Worm (Caenorhabditis elegans) whole organism, L3 larva: ENCODE results near the gene cgh-1.
"Not testable (repeated sequence)": the region's sequence is repeated elsewhere in the genome, so short reads cannot be mapped to it uniquely, and the experiment has no call there.

Experiments
- R02D3.7 ChIP-seq: fragments of 150-350 bp; optimal IDR thresholded peaks from 2 replicates; lab custom pipeline; 2014; ENCODE audit warnings: missing biosample characterization, missing genetic modification characterization
- ZK546.5 ChIP-seq: sonication (generic microtip); optimal IDR thresholded peaks from 2 replicates; lab custom pipeline; 2017; ENCODE audit warnings: missing biosample characterization, missing genetic modification characterization
- aly-2 ChIP-seq: fragments of 150-350 bp; optimal IDR thresholded peaks from 2 replicates; lab custom pipeline; 2014; ENCODE audit warnings: missing biosample characterization, missing genetic modification characterization
- ama-1 ChIP-seq: fragments of 150-350 bp; optimal IDR thresholded peaks from 2 replicates; lab custom pipeline; 2018
- ceh-16 ChIP-seq: sonication (generic microtip); optimal IDR thresholded peaks from 2 replicates; lab custom pipeline; 2017; ENCODE audit warnings: missing biosample characterization, missing genetic modification characterization
- ceh-28 ChIP-seq: fragments of 150-350 bp; optimal IDR thresholded peaks from 2 replicates; lab custom pipeline; 2014; ENCODE audit warnings: missing biosample characterization, missing genetic modification reagents, missing genetic modification characterization
- ceh-82 ChIP-seq: fragments of 150-350 bp; optimal IDR thresholded peaks from 2 replicates; lab custom pipeline; 2014; ENCODE audit warnings: missing biosample characterization, missing genetic modification characterization
- ceh-9 ChIP-seq: sonication (generic microtip); optimal IDR thresholded peaks from 2 replicates; lab custom pipeline; 2018; ENCODE audit warnings: missing biosample characterization, missing genetic modification characterization
- daf-12 ChIP-seq: fragments of 150-350 bp; optimal IDR thresholded peaks from 2 replicates; lab custom pipeline; 2014; ENCODE audit warnings: missing biosample characterization, missing genetic modification reagents, missing genetic modification characterization
- egl-27 ChIP-seq: sonication (generic microtip); optimal IDR thresholded peaks from 4 replicates; lab custom pipeline; 2017; ENCODE audit warnings: missing biosample characterization, missing genetic modification reagents, missing genetic modification characterization
- egl-5 ChIP-seq: fragments of 150-350 bp; optimal IDR thresholded peaks from 2 replicates; lab custom pipeline; 2017; ENCODE audit warnings: missing biosample characterization, missing genetic modification reagents, missing genetic modification characterization, inconsistent platforms
- elt-1 ChIP-seq: fragments of 150-350 bp; optimal IDR thresholded peaks from 2 replicates; lab custom pipeline; 2014; ENCODE audit warnings: missing biosample characterization, missing genetic modification characterization
- elt-2 ChIP-seq: sonication (generic microtip); optimal IDR thresholded peaks from 2 replicates; lab custom pipeline; 2016; ENCODE audit warnings: missing genetic modification reagents, mild to moderate bottlenecking, missing genetic modification characterization, missing compliant biosample characterization
- elt-3 ChIP-seq, 3 experiments: fragments of 150-350 bp in 1 of 3; sonication (generic microtip) in 2 of 3; optimal IDR thresholded peaks; 2 replicates in 2 of 3; 4 replicates in 1 of 3; lab custom pipeline; 2014 to 2017; ENCODE audit warnings: missing biosample characterization in 3 of 3, missing genetic modification characterization in 3 of 3
- eor-1 ChIP-seq, 2 experiments: fragments of 150-350 bp; optimal IDR thresholded peaks; 2 replicates each; lab custom pipeline; 2014 to 2018; ENCODE audit warnings: missing biosample characterization in 2 of 2, missing genetic modification characterization in 2 of 2
- fkh-10 ChIP-seq: sonication (generic microtip); optimal IDR thresholded peaks from 2 replicates; lab custom pipeline; 2017; ENCODE audit warnings: missing biosample characterization, missing genetic modification reagents, missing genetic modification characterization
- fkh-2 ChIP-seq: fragments of 150-350 bp; optimal IDR thresholded peaks from 2 replicates; lab custom pipeline; 2014; ENCODE audit warnings: missing biosample characterization, missing genetic modification reagents, missing genetic modification characterization
- fos-1 ChIP-seq: fragments of 150-350 bp; optimal IDR thresholded peaks from 2 replicates; lab custom pipeline; 2014; ENCODE audit warnings: missing biosample characterization, missing genetic modification characterization
- hmg-11 ChIP-seq: sonication (generic microtip); optimal IDR thresholded peaks from 2 replicates; lab custom pipeline; 2016; ENCODE audit warnings: missing genetic modification characterization, missing compliant biosample characterization
- jun-1 ChIP-seq: fragments of 150-350 bp; optimal IDR thresholded peaks from 2 replicates; lab custom pipeline; 2014; ENCODE audit warnings: missing biosample characterization, missing genetic modification reagents, missing genetic modification characterization
- lin-15B ChIP-seq: fragments of 150-350 bp; optimal IDR thresholded peaks from 2 replicates; lab custom pipeline; 2014; ENCODE audit warnings: missing biosample characterization, missing genetic modification characterization
- lin-39 ChIP-seq: fragments of 150-350 bp; optimal IDR thresholded peaks from 2 replicates; lab custom pipeline; 2018; ENCODE audit warnings: missing biosample characterization, missing genetic modification reagents, missing genetic modification characterization
- lsy-12 ChIP-seq: sonication (generic microtip); optimal IDR thresholded peaks from 2 replicates; lab custom pipeline; 2016; ENCODE audit warnings: mild to moderate bottlenecking, missing genetic modification characterization, missing compliant biosample characterization
- mdl-1 ChIP-seq: fragments of 150-350 bp; optimal IDR thresholded peaks from 2 replicates; lab custom pipeline; 2014; ENCODE audit warnings: missing biosample characterization, missing genetic modification characterization
- mml-1 ChIP-seq: fragments of 150-350 bp; sonication (generic microtip); optimal IDR thresholded peaks from 3 replicates; lab custom pipeline; 2014; ENCODE audit warnings: missing biosample characterization, missing genetic modification characterization
- nfya-1 ChIP-seq: sonication (generic microtip); optimal IDR thresholded peaks from 2 replicates; lab custom pipeline; 2017; ENCODE audit warnings: missing genetic modification characterization, mild to moderate bottlenecking, missing compliant biosample characterization, antibody characterized with exemption, moderate library complexity; ENCODE audit not compliant: insufficient read depth
- nhr-11 ChIP-seq: fragments of 150-350 bp; optimal IDR thresholded peaks from 2 replicates; lab custom pipeline; 2014; ENCODE audit warnings: missing biosample characterization, missing genetic modification characterization
- nhr-12 ChIP-seq: fragments of 150-350 bp; optimal IDR thresholded peaks from 2 replicates; lab custom pipeline; 2014; ENCODE audit warnings: missing biosample characterization, missing genetic modification characterization
- nhr-23 ChIP-seq: fragments of 150-350 bp; optimal IDR thresholded peaks from 2 replicates; lab custom pipeline; 2014; ENCODE audit warnings: missing biosample characterization, missing genetic modification reagents, missing genetic modification characterization
- nhr-237 ChIP-seq: fragments of 150-350 bp; optimal IDR thresholded peaks from 2 replicates; lab custom pipeline; 2014; ENCODE audit warnings: missing biosample characterization, missing genetic modification characterization
- nhr-25 ChIP-seq: sonication (generic microtip); optimal IDR thresholded peaks from 2 replicates; lab custom pipeline; 2017; ENCODE audit warnings: missing biosample characterization, missing genetic modification characterization
- nhr-28 ChIP-seq: fragments of 150-350 bp; optimal IDR thresholded peaks from 2 replicates; lab custom pipeline; 2014; ENCODE audit warnings: missing biosample characterization, missing genetic modification characterization
- nhr-43 ChIP-seq: sonication (generic microtip); optimal IDR thresholded peaks from 2 replicates; lab custom pipeline; 2016; ENCODE audit warnings: mild to moderate bottlenecking, missing genetic modification characterization, missing compliant biosample characterization; ENCODE audit not compliant: poor library complexity, severe bottlenecking
- nhr-67 ChIP-seq: fragments of 150-350 bp; optimal IDR thresholded peaks from 2 replicates; lab custom pipeline; 2014; ENCODE audit warnings: missing biosample characterization, missing genetic modification characterization
- nhr-76 ChIP-seq: fragments of 150-350 bp; sonication (generic microtip); optimal IDR thresholded peaks from 5 replicates; lab custom pipeline; 2014; ENCODE audit warnings: missing biosample characterization, missing genetic modification characterization
- nhr-77 ChIP-seq: fragments of 150-350 bp; optimal IDR thresholded peaks from 2 replicates; lab custom pipeline; 2014; ENCODE audit warnings: missing biosample characterization, missing genetic modification characterization
- pha-4 ChIP-seq: fragments of 150-350 bp; optimal IDR thresholded peaks from 2 replicates; lab custom pipeline; 2014; ENCODE audit warnings: missing biosample characterization, missing genetic modification reagents, missing genetic modification characterization
- pqm-1 ChIP-seq: fragments of 150-350 bp; optimal IDR thresholded peaks from 2 replicates; lab custom pipeline; 2017; ENCODE audit warnings: missing biosample characterization, missing genetic modification characterization, inconsistent platforms
- sea-2 ChIP-seq: fragments of 150-350 bp; sonication (generic microtip); optimal IDR thresholded peaks from 4 replicates; lab custom pipeline; 2014; ENCODE audit warnings: missing biosample characterization, missing genetic modification reagents, missing genetic modification characterization
- skn-1 ChIP-seq: fragments of 150-350 bp; optimal IDR thresholded peaks from 2 replicates; lab custom pipeline; 2014; ENCODE audit warnings: missing biosample characterization, missing genetic modification characterization
- snpc-4 ChIP-seq: fragments of 150-350 bp; optimal IDR thresholded peaks from 2 replicates; lab custom pipeline; 2014; ENCODE audit warnings: missing biosample characterization, missing genetic modification characterization
- tbx-2 ChIP-seq: sonication (generic microtip); optimal IDR thresholded peaks from 2 replicates; lab custom pipeline; 2016; ENCODE audit warnings: mild to moderate bottlenecking, missing genetic modification characterization, missing compliant biosample characterization
- unc-39 ChIP-seq: sonication (generic microtip); optimal IDR thresholded peaks from 4 replicates; lab custom pipeline; 2017; ENCODE audit warnings: missing biosample characterization, missing genetic modification characterization
- unc-62 ChIP-seq: fragments of 150-350 bp; sonication (generic microtip); optimal IDR thresholded peaks from 4 replicates; lab custom pipeline; 2014; ENCODE audit warnings: missing biosample characterization, missing genetic modification reagents, missing genetic modification characterization
- zag-1 ChIP-seq: fragments of 150-350 bp; optimal IDR thresholded peaks from 2 replicates; lab custom pipeline; 2014; ENCODE audit warnings: missing biosample characterization, missing genetic modification characterization
- ztf-11 ChIP-seq: fragments of 150-350 bp; optimal IDR thresholded peaks from 2 replicates; lab custom pipeline; 2014; ENCODE audit warnings: missing biosample characterization, missing genetic modification characterization
- ztf-4 ChIP-seq: fragments of 150-350 bp; optimal IDR thresholded peaks from 2 replicates; lab custom pipeline; 2014; ENCODE audit warnings: missing biosample characterization, missing genetic modification characterization

The cgh-1 gene

ce11 chrIII:7468980-7469379 is 28.7 kb downstream of the cgh-1 start, which contains the start of gene H14A12.5:
Gene H14A12.5, minus strand, starts transcription at chrIII:7469080.
- not testable (repeated sequence) for TF ChIP-seq unc-62 (GFP tag; lab: Kevin White, UChicago); ceh-16; ztf-11 (tag; lab: Kevin White, UChicago)

ce11 chrIII:7465347-7465746 is 32.3 kb downstream of the cgh-1 start, which contains the start of gene fum-1:
Gene fum-1, plus strand, starts transcription at chrIII:7465605.
- TF ChIP-seq unc-62 (GFP tag; lab: Kevin White, UChicago): no peak
- TF ChIP-seq nhr-25 (tag; lab: Kevin White, UChicago): peak; percentile 75
- TF ChIP-seq pqm-1: no peak
- peak; percentile 53 for TF ChIP-seq lin-15B (tag; lab: Kevin White, UChicago)
- TF ChIP-seq ceh-16: no peak
- TF ChIP-seq elt-1: peak; percentile 18
- no peak for TF ChIP-seq nhr-11
- TF ChIP-seq nhr-77: no peak
- no peak for TF ChIP-seq elt-3 (tag; optimal IDR thresholded peaks at IDR 0.05; lab: Kevin White, UChicago)
- TF ChIP-seq nfya-1 (tag; lab: Kevin White, UChicago): peak; percentile 50
- peak; percentile 45 for TF ChIP-seq elt-2 (tag; lab: Kevin White, UChicago)
- TF ChIP-seq egl-27: no peak
- TF ChIP-seq R02D3.7 (tag; lab: Kevin White, UChicago): no peak
- TF ChIP-seq nhr-28: no peak
- no peak for TF ChIP-seq fkh-10 (GFP tag; lab: Kevin White, UChicago)
- TF ChIP-seq ama-1 (lab: Kevin White, UChicago): peak; percentile 79
- peak; percentile 79 for TF ChIP-seq pha-4 (tag; lab: Kevin White, UChicago)
- no peak for TF ChIP-seq fos-1 (tag; lab: Kevin White, UChicago)
- TF ChIP-seq hmg-11 (tag; lab: Kevin White, UChicago): peak; percentile 21
- TF ChIP-seq nhr-43 (tag; lab: Kevin White, UChicago): peak; percentile 48
- no peak for TF ChIP-seq mml-1 (tag; lab: Kevin White, UChicago)
- no peak for TF ChIP-seq unc-39 (tag; lab: Kevin White, UChicago)
- TF ChIP-seq ZK546.5 (tag; lab: Kevin White, UChicago): no peak
- TF ChIP-seq ceh-28: no peak
- TF ChIP-seq eor-1 (tag; optimal IDR thresholded peaks at IDR 0.05; lab: Kevin White, UChicago): no peak
- no peak for TF ChIP-seq nhr-12 (tag; lab: Kevin White, UChicago)
- TF ChIP-seq lsy-12 (tag; lab: Kevin White, UChicago): peak; percentile 46
- no peak for TF ChIP-seq ceh-9 (tag; lab: Kevin White, UChicago)
- no peak for TF ChIP-seq ceh-82
- TF ChIP-seq skn-1: no peak
- TF ChIP-seq ztf-11 (tag; lab: Kevin White, UChicago): no peak
- no peak for TF ChIP-seq nhr-237 (tag; lab: Kevin White, UChicago)
- no peak for TF ChIP-seq aly-2 (tag; lab: Kevin White, UChicago)
- TF ChIP-seq egl-5 (tag; lab: Kevin White, UChicago): no peak
- no peak for TF ChIP-seq ztf-4 (tag; lab: Kevin White, UChicago)
- no peak for TF ChIP-seq mdl-1 (tag; lab: Kevin White, UChicago)
- TF ChIP-seq nhr-23 (tag; lab: Kevin White, UChicago): peak; percentile 71
- no peak for TF ChIP-seq sea-2 (GFP tag; lab: Kevin White, UChicago)
- TF ChIP-seq tbx-2 (tag; lab: Kevin White, UChicago): no peak
- TF ChIP-seq snpc-4: no peak
- TF ChIP-seq fkh-2 (tag; lab: Kevin White, UChicago): no peak
- peak; percentile 7 for TF ChIP-seq lin-39 (tag; lab: Kevin White, UChicago)
- no peak for TF ChIP-seq daf-12 (tag; lab: Kevin White, UChicago)
- no peak for TF ChIP-seq zag-1 (tag; lab: Kevin White, UChicago)
- no peak for TF ChIP-seq jun-1 (tag; lab: Kevin White, UChicago)
- no peak for TF ChIP-seq nhr-76 (tag; lab: Kevin White, UChicago)
- no peak for TF ChIP-seq nhr-67
